Worm (Caenorhabditis elegans) whole organism, young adult: Measurements from ENCODE around the gene F59E11.6.

Source experiments
- F37B4.10 ChIP-seq: fragments of 200-800 bp; sonication (Bioruptor generic); IDR thresholded peaks from 2 replicates; pipeline ENCODE4 v1.3.6; 2022; ENCODE audit warnings: missing genetic modification characterization, missing compliant biosample characterization
- dpl-1 ChIP-seq: fragments of 150-350 bp; optimal IDR thresholded peaks from 2 replicates; lab custom pipeline; 2014; ENCODE audit warnings: missing biosample characterization, missing genetic modification reagents, missing genetic modification characterization
- rcor-1 ChIP-seq: fragments of 200-800 bp; sonication (Bioruptor generic); IDR thresholded peaks from 2 replicates; pipeline ENCODE4 v1.3.6; 2022; ENCODE audit warnings: missing genetic modification reagents, missing genetic modification characterization, missing compliant biosample characterization
- sea-2 ChIP-seq: fragments of 200-800 bp; sonication (Bioruptor generic); IDR thresholded peaks from 2 replicates; pipeline ENCODE4 v1.3.6; 2022; ENCODE audit warnings: missing genetic modification characterization, missing compliant biosample characterization
- snpc-4 ChIP-seq, 5 experiments: fragments of 150-350 bp in 1 of 5; sonication (generic microtip) in 4 of 5; optimal IDR thresholded peaks; 2 replicates each; lab custom pipeline; 2014 to 2018; ENCODE audit warnings: missing genetic modification characterization in 5 of 5, missing biosample characterization in 3 of 5, antibody characterized with exemption in 2 of 5, mild to moderate bottlenecking in 2 of 5, missing compliant biosample characterization in 2 of 5, missing genotype in 2 of 5, moderate library complexity in 2 of 5, missing genetic modification reagents in 1 of 5
- unc-62 ChIP-seq: fragments of 150-350 bp; optimal IDR thresholded peaks from 2 replicates; lab custom pipeline; 2014; ENCODE audit warnings: missing biosample characterization, missing genetic modification reagents, missing genetic modification characterization
- ztf-6 ChIP-seq: fragments of 200-800 bp; sonication (Bioruptor generic); IDR thresholded peaks from 2 replicates; pipeline ENCODE4 v1.3.6; 2022; ENCODE audit warnings: missing genetic modification reagents, missing genetic modification characterization, missing compliant biosample characterization

- TF ChIP-seq dpl-1 (GFP tag; lab: Kevin White, UChicago), result no peak
- no peak for TF ChIP-seq sea-2
- no peak for TF ChIP-seq snpc-4 (GFP tag; optimal IDR thresholded peaks at IDR 0.05; lab: Kevin White, UChicago)
- TF ChIP-seq snpc-4 (tag; optimal IDR thresholded peaks at IDR 0.05; lab: Kevin White, UChicago), result no peak
- no peak for TF ChIP-seq ztf-6 (GFP tag; lab: Robert Waterston, UW)
- no peak for TF ChIP-seq rcor-1 (GFP tag; lab: Robert Waterston, UW)
- TF ChIP-seq F37B4.10, result no peak
- no peak for TF ChIP-seq unc-62 (GFP tag; lab: Kevin White, UChicago)
Observed at ce11 chrV:8991679-8992078, at the start of gene F59E11.6.
